Worm (Caenorhabditis elegans) whole organism, L4 larva: Measurements from ENCODE around the gene F22F7.2.
A peak's percentile ranks its signal among the peaks of the same experiment; 100 is the strongest.

Experiments
- F26F4.8 ChIP-seq: fragments of 200-800 bp; sonication (Bioruptor generic); conservative IDR thresholded peaks from 2 replicates; pipeline ENCODE4 v1.3.6; 2022; ENCODE audit warnings: missing genetic modification characterization, missing compliant biosample characterization
- F44E2.7 ChIP-seq: fragments of 200-800 bp; sonication (Bioruptor generic); IDR thresholded peaks from 2 replicates; pipeline ENCODE4 v2.1.2; 2022; ENCODE audit warnings: missing genetic modification characterization, missing compliant biosample characterization
- F49E8.2 ChIP-seq: sonication (generic microtip); optimal IDR thresholded peaks from 2 replicates; lab custom pipeline; 2016; ENCODE audit warnings: missing compliant biosample characterization, mild to moderate bottlenecking, missing genetic modification characterization, borderline replicate concordance
- T26A8.4 ChIP-seq: fragments of 200-800 bp; sonication (Bioruptor generic); IDR thresholded peaks from 2 replicates; pipeline ENCODE4 v1.3.6; 2022; ENCODE audit warnings: missing genetic modification characterization, missing compliant biosample characterization
- ZK337.2 ChIP-seq: fragments of 200-800 bp; sonication (Bioruptor generic); IDR thresholded peaks from 2 replicates; pipeline ENCODE4 v1.3.6; 2022; ENCODE audit warnings: missing genetic modification reagents, missing genetic modification characterization, missing compliant biosample characterization
- ZK546.5 ChIP-seq, 2 experiments: sonication (generic microtip); optimal IDR thresholded peaks; 2 replicates each; lab custom pipeline; 2017; ENCODE audit warnings: missing biosample characterization in 2 of 2, missing genetic modification characterization in 2 of 2
- aha-1 ChIP-seq: fragments of 150-350 bp; peaks from one replicate; lab custom pipeline; 2014; ENCODE audit warnings: missing biosample characterization, missing genetic modification characterization
- ama-1 ChIP-seq: fragments of 150-350 bp; optimal IDR thresholded peaks from 2 replicates; lab custom pipeline; 2014; ENCODE audit warnings: inconsistent platforms, mixed read lengths
- arid-1 ChIP-seq: fragments of 200-800 bp; sonication (Bioruptor generic); conservative IDR thresholded peaks from 2 replicates; pipeline ENCODE4 v1.3.6; 2022; ENCODE audit warnings: missing genetic modification reagents, missing genetic modification characterization, missing compliant biosample characterization
- ceh-20 ChIP-seq: fragments of 200-800 bp; sonication (Bioruptor generic); IDR thresholded peaks from 2 replicates; pipeline ENCODE4 v1.3.6; 2022; ENCODE audit warnings: missing genetic modification reagents, missing genetic modification characterization, missing compliant biosample characterization
- ceh-32 ChIP-seq: sonication (generic microtip); optimal IDR thresholded peaks from 2 replicates; lab custom pipeline; 2016; ENCODE audit warnings: mild to moderate bottlenecking, missing genetic modification characterization, missing compliant biosample characterization; ENCODE audit not compliant: poor library complexity
- ceh-44 ChIP-seq: fragments of 200-800 bp; sonication (Bioruptor generic); IDR thresholded peaks from 2 replicates; pipeline ENCODE4 v1.3.6; 2022; ENCODE audit warnings: missing genetic modification reagents, missing genetic modification characterization, missing compliant biosample characterization
- ceh-62 ChIP-seq: sonication (generic microtip); optimal IDR thresholded peaks from 2 replicates; lab custom pipeline; 2017; ENCODE audit warnings: missing biosample characterization, missing genetic modification characterization
- daf-19 ChIP-seq: fragments of 200-800 bp; sonication (Bioruptor generic); conservative IDR thresholded peaks from 2 replicates; pipeline ENCODE4 v1.3.6; 2022; ENCODE audit warnings: missing genetic modification characterization, missing compliant biosample characterization
- dmd-8 ChIP-seq: fragments of 200-800 bp; sonication (Bioruptor generic); IDR thresholded peaks from 2 replicates; pipeline ENCODE4 v1.3.6; 2022; ENCODE audit warnings: missing genetic modification characterization, missing compliant biosample characterization
- dpl-1 ChIP-seq: fragments of 150-350 bp; optimal IDR thresholded peaks from 2 replicates; lab custom pipeline; 2014; ENCODE audit warnings: missing biosample characterization, missing genetic modification reagents, missing genetic modification characterization
- fos-1 ChIP-seq: fragments of 150-350 bp; optimal IDR thresholded peaks from 2 replicates; lab custom pipeline; 2014; ENCODE audit warnings: missing biosample characterization, missing genetic modification characterization
- hif-1 ChIP-seq, 2 experiments: sonication (generic microtip); optimal IDR thresholded peaks; 2 replicates each; lab custom pipeline; 2016 to 2017; ENCODE audit warnings: missing compliant biosample characterization in 2 of 2, missing genetic modification characterization in 2 of 2, missing genetic modification reagents in 2 of 2, missing genotype in 2 of 2, mild to moderate bottlenecking in 1 of 2
- lin-13 ChIP-seq: fragments of 150-350 bp; optimal IDR thresholded peaks from 2 replicates; lab custom pipeline; 2014; ENCODE audit warnings: missing biosample characterization, missing genetic modification reagents, missing genetic modification characterization
- lin-15B ChIP-seq: fragments of 150-350 bp; sonication (generic microtip); optimal IDR thresholded peaks from 3 replicates; lab custom pipeline; 2014; ENCODE audit warnings: missing biosample characterization, missing genetic modification characterization
- mes-2 ChIP-seq: sonication (generic microtip); optimal IDR thresholded peaks from 2 replicates; lab custom pipeline; 2016; ENCODE audit warnings: missing genotype, mild to moderate bottlenecking, missing genetic modification characterization, missing compliant biosample characterization; ENCODE audit not compliant: poor library complexity, severe bottlenecking
- nhr-11 ChIP-seq: fragments of 150-350 bp; optimal IDR thresholded peaks from 2 replicates; lab custom pipeline; 2014; ENCODE audit warnings: missing biosample characterization, missing genetic modification characterization
- nhr-111 ChIP-seq: fragments of 200-800 bp; sonication (Bioruptor generic); optimal IDR thresholded peaks from 2 replicates; lab custom pipeline; 2018; ENCODE audit warnings: mild to moderate bottlenecking, missing genetic modification characterization, missing compliant biosample characterization
- nhr-237 ChIP-seq: sonication (generic microtip); optimal IDR thresholded peaks from 2 replicates; lab custom pipeline; 2017; ENCODE audit warnings: missing biosample characterization, missing genetic modification characterization
- nhr-25 ChIP-seq: sonication (generic microtip); optimal IDR thresholded peaks from 2 replicates; lab custom pipeline; 2017; ENCODE audit warnings: missing genetic modification characterization, mild to moderate bottlenecking, missing compliant biosample characterization, antibody characterized with exemption, moderate library complexity, borderline replicate concordance; ENCODE audit not compliant: insufficient read depth
- nhr-28 ChIP-seq: fragments of 150-350 bp; optimal IDR thresholded peaks from 2 replicates; lab custom pipeline; 2014; ENCODE audit warnings: missing biosample characterization, missing genetic modification characterization
- nhr-41 ChIP-seq: fragments of 200-800 bp; sonication (Bioruptor generic); IDR thresholded peaks from 2 replicates; pipeline ENCODE4 v1.3.6; 2022; ENCODE audit warnings: missing genetic modification reagents, missing genetic modification characterization, missing compliant biosample characterization
- nhr-48 ChIP-seq: sonication (generic microtip); optimal IDR thresholded peaks from 2 replicates; lab custom pipeline; 2016; ENCODE audit warnings: mild to moderate bottlenecking, missing genetic modification characterization, missing compliant biosample characterization
- nhr-6 ChIP-seq: fragments of 150-350 bp; optimal IDR thresholded peaks from 2 replicates; lab custom pipeline; 2014; ENCODE audit warnings: missing biosample characterization, missing genetic modification characterization
- nhr-77 ChIP-seq: fragments of 150-350 bp; optimal IDR thresholded peaks from 2 replicates; lab custom pipeline; 2014; ENCODE audit warnings: missing biosample characterization, missing genetic modification characterization
- pha-4 ChIP-seq, 2 experiments: fragments of 150-350 bp in 1 of 2; fragments of 200-800 bp in 1 of 2; sonication (Bioruptor generic) in 1 of 2; IDR thresholded peaks in 1 of 2; optimal IDR thresholded peaks in 1 of 2; 2 replicates each; pipeline versions ENCODE4 v1.3.6 to Lab custom; 2014 to 2022; ENCODE audit warnings: missing genetic modification characterization in 2 of 2, missing genetic modification reagents in 2 of 2, missing biosample characterization in 1 of 2, missing compliant biosample characterization in 1 of 2
- pqm-1 ChIP-seq: sonication (generic microtip); optimal IDR thresholded peaks from 2 replicates; lab custom pipeline; 2017; ENCODE audit warnings: missing biosample characterization, missing genetic modification characterization
- saeg-2 ChIP-seq: fragments of 200-800 bp; sonication (Bioruptor generic); IDR thresholded peaks from 2 replicates; pipeline ENCODE4 v1.3.6; 2022; ENCODE audit warnings: missing genetic modification reagents, missing genetic modification characterization, missing compliant biosample characterization
- spr-1 ChIP-seq: sonication (generic microtip); optimal IDR thresholded peaks from 2 replicates; lab custom pipeline; 2016; ENCODE audit warnings: mild to moderate bottlenecking, missing genetic modification characterization, missing compliant biosample characterization
- spr-3 ChIP-seq: fragments of 200-800 bp; sonication (Bioruptor generic); optimal IDR thresholded peaks from 2 replicates; lab custom pipeline; 2018; ENCODE audit warnings: mild to moderate bottlenecking, missing genetic modification characterization, missing compliant biosample characterization
- tag-97 ChIP-seq: fragments of 200-800 bp; sonication (Bioruptor generic); IDR thresholded peaks from 2 replicates; pipeline ENCODE4 v1.3.6; 2022; ENCODE audit warnings: missing genetic modification characterization, missing compliant biosample characterization
- tra-1 ChIP-seq: fragments of 200-800 bp; sonication (Bioruptor generic); IDR thresholded peaks from 2 replicates; pipeline ENCODE4 v1.3.6; 2022; ENCODE audit warnings: missing genetic modification reagents, missing genetic modification characterization, missing compliant biosample characterization
- unc-130 ChIP-seq: sonication (generic microtip); optimal IDR thresholded peaks from 2 replicates; lab custom pipeline; 2016; ENCODE audit warnings: missing genetic modification reagents, missing genetic modification characterization, missing compliant biosample characterization
- zag-1 ChIP-seq: fragments of 150-350 bp; optimal IDR thresholded peaks from 2 replicates; lab custom pipeline; 2014; ENCODE audit warnings: missing biosample characterization, missing genetic modification characterization
- ztf-11 ChIP-seq: fragments of 150-350 bp; optimal IDR thresholded peaks from 2 replicates; lab custom pipeline; 2014; ENCODE audit warnings: missing biosample characterization, missing genetic modification characterization
- ztf-7 ChIP-seq: fragments of 150-350 bp; optimal IDR thresholded peaks from 2 replicates; lab custom pipeline; 2014; ENCODE audit warnings: missing biosample characterization, missing genetic modification characterization

The F22F7.2 gene

ce11 chrV:2109295-2109694 is 13.3 kb upstream of the F22F7.2 start, which contains the start of gene ckb-4:
ckb-4 (minus strand) TSS chrV:2109434.
- TF ChIP-seq aha-1 (tag; lab: Kevin White, UChicago): peak; percentile 66
- TF ChIP-seq nhr-28 (tag; lab: Kevin White, UChicago): peak; percentile 95
- TF ChIP-seq saeg-2: no peak
- no peak for TF ChIP-seq ceh-44 (GFP tag; lab: Robert Waterston, UW)
- TF ChIP-seq dpl-1 (GFP tag; lab: Kevin White, UChicago): peak; percentile 32
- TF ChIP-seq lin-13 (GFP tag; lab: Kevin White, UChicago): peak; percentile 26
- TF ChIP-seq nhr-41 (GFP tag; lab: Robert Waterston, UW): no peak
- TF ChIP-seq F26F4.8 (GFP tag; lab: Robert Waterston, UW): no peak
- TF ChIP-seq nhr-6 (tag; lab: Kevin White, UChicago): peak; percentile 39
- no peak for TF ChIP-seq pha-4 (GFP tag; IDR thresholded peaks at IDR 0.05; lab: Robert Waterston, UW)
- TF ChIP-seq pha-4 (tag; optimal IDR thresholded peaks at IDR 0.05; lab: Kevin White, UChicago): peak; percentile 44
- no peak for TF ChIP-seq T26A8.4 (GFP tag; lab: Robert Waterston, UW)
- TF ChIP-seq hif-1 (tag; optimal IDR thresholded peaks at IDR 0.05; lab: Kevin White, UChicago): peak in 1 of 2 experiments; percentile 2
- peak; percentile 4 for TF ChIP-seq pqm-1
- no peak for TF ChIP-seq nhr-25 (tag; lab: Kevin White, UChicago)
- peak; percentile 10 for TF ChIP-seq nhr-77 (tag; lab: Kevin White, UChicago)
- no peak for TF ChIP-seq nhr-48 (tag; lab: Kevin White, UChicago)
- TF ChIP-seq nhr-11 (tag; lab: Kevin White, UChicago): peak; percentile 15

- TF ChIP-seq ceh-20 (GFP tag; lab: Robert Waterston, UW) (no peak), ama-1 (lab: Kevin White, UChicago) (no peak), daf-19 (GFP tag; lab: Robert Waterston, UW) (no peak), nhr-41 (GFP tag; lab: Robert Waterston, UW) (no peak), spr-3 (GFP tag; lab: Kevin White, UChicago) (no peak), ztf-7 (tag; lab: Kevin White, UChicago) (no peak), lin-15B (tag; lab: Kevin White, UChicago) (no peak), fos-1 (tag; lab: Kevin White, UChicago) (no peak), mes-2 (no peak), dmd-8 (GFP tag; lab: Robert Waterston, UW) (no peak), unc-130 (GFP tag; lab: Kevin White, UChicago) (no peak), F44E2.7 (GFP tag; lab: Robert Waterston, UW) (no peak), F49E8.2 (tag; lab: Kevin White, UChicago) (no peak), nhr-111 (GFP tag; lab: Kevin White, UChicago) (no peak)
Observed at ce11 chrV:2110368-2110767, 12.2 kb upstream of the F22F7.2 start, which contains the start of gene F22F7.3. F22F7.3 (plus strand) TSS chrV:2110668.

ce11 chrV:2118574-2118973 is 4.0 kb upstream of the F22F7.2 start, which contains the start of gene bgnt-1.2:
bgnt-1.2 (minus strand) TSS chrV:2118674.
- TF ChIP-seq zag-1 (tag; lab: Kevin White, UChicago) (no peak), ztf-11 (tag; lab: Kevin White, UChicago) (no peak), T26A8.4 (GFP tag; lab: Robert Waterston, UW) (no peak), arid-1 (GFP tag; lab: Robert Waterston, UW) (no peak), spr-1 (tag; lab: Kevin White, UChicago) (no peak), nhr-111 (GFP tag; lab: Kevin White, UChicago) (no peak), ceh-62 (tag; lab: Kevin White, UChicago) (no peak), tag-97 (no peak), nhr-237 (tag; lab: Kevin White, UChicago) (no peak), ZK546.5 (tag; optimal IDR thresholded peaks at IDR 0.05; lab: Kevin White, UChicago) (no peak), ceh-32 (tag; lab: Kevin White, UChicago) (no peak), tra-1 (no peak), ZK337.2 (GFP tag; lab: Robert Waterston, UW) (no peak)
